Worm (Caenorhabditis elegans) whole organism, mixed stage, embryonic: Measurements from ENCODE around the gene F28A12.3.
A peak's percentile ranks its signal among the peaks of the same experiment; 100 is the strongest.

ENCODE experiments used
- M03D4.4 ChIP-seq: sonication (generic microtip); optimal IDR thresholded peaks from 2 replicates; lab custom pipeline; 2017; ENCODE audit warnings: mild to moderate bottlenecking, missing genetic modification characterization, missing compliant biosample characterization
- blmp-1 ChIP-seq: fragments of 150-350 bp; optimal IDR thresholded peaks from 2 replicates; lab custom pipeline; 2014; ENCODE audit warnings: missing biosample characterization, missing genetic modification characterization
- ceh-39 ChIP-seq: fragments of 150-350 bp; optimal IDR thresholded peaks from 2 replicates; lab custom pipeline; 2014; ENCODE audit warnings: missing biosample characterization, missing genetic modification characterization
- ceh-43 ChIP-seq: fragments of 200-800 bp; sonication (Bioruptor generic); optimal IDR thresholded peaks from 2 replicates; lab custom pipeline; 2018; ENCODE audit warnings: mild to moderate bottlenecking, missing genetic modification characterization, moderate library complexity, missing compliant biosample characterization
- ces-1 ChIP-seq: fragments of 150-350 bp; optimal IDR thresholded peaks from 2 replicates; lab custom pipeline; 2014; ENCODE audit warnings: missing biosample characterization, missing genetic modification reagents, missing genetic modification characterization
- cnd-1 ChIP-seq: fragments of 200-800 bp; sonication (Bioruptor generic); optimal IDR thresholded peaks from 2 replicates; lab custom pipeline; 2018; ENCODE audit warnings: mild to moderate bottlenecking, missing genetic modification characterization, missing compliant biosample characterization
- drap-1 ChIP-seq: fragments of 200-800 bp; sonication (Bioruptor generic); optimal IDR thresholded peaks from 3 replicates; lab custom pipeline; 2018; ENCODE audit warnings: mild to moderate bottlenecking, missing genetic modification characterization, missing compliant biosample characterization
- elt-1 ChIP-seq: sonication (generic microtip); optimal IDR thresholded peaks from 2 replicates; lab custom pipeline; 2017; ENCODE audit warnings: missing genetic modification characterization, mild to moderate bottlenecking, missing compliant biosample characterization, antibody characterized with exemption, moderate library complexity, borderline replicate concordance; ENCODE audit not compliant: insufficient read depth
- elt-3 ChIP-seq: fragments of 150-350 bp; optimal IDR thresholded peaks from 2 replicates; lab custom pipeline; 2014; ENCODE audit warnings: missing biosample characterization, missing genetic modification characterization
- flh-1 ChIP-seq: fragments of 200-800 bp; sonication (Bioruptor generic); optimal IDR thresholded peaks from 2 replicates; lab custom pipeline; 2018; ENCODE audit warnings: mild to moderate bottlenecking, missing genetic modification characterization, moderate library complexity, missing compliant biosample characterization
- ham-2 ChIP-seq: fragments of 200-800 bp; sonication (Bioruptor generic); optimal IDR thresholded peaks from 2 replicates; lab custom pipeline; 2018; ENCODE audit warnings: mild to moderate bottlenecking, missing genetic modification characterization, missing compliant biosample characterization
- hlh-1 ChIP-seq: fragments of 150-350 bp; optimal IDR thresholded peaks from 2 replicates; lab custom pipeline; 2014; ENCODE audit warnings: missing biosample characterization, missing genetic modification reagents, missing genetic modification characterization
- lin-13 ChIP-seq: fragments of 150-350 bp; optimal IDR thresholded peaks from 2 replicates; lab custom pipeline; 2014; ENCODE audit warnings: missing biosample characterization, missing genetic modification characterization
- lsy-2 ChIP-seq: fragments of 150-350 bp; optimal IDR thresholded peaks from 2 replicates; lab custom pipeline; 2014; ENCODE audit warnings: missing biosample characterization, missing genetic modification characterization
- mab-5 ChIP-seq: fragments of 150-350 bp; optimal IDR thresholded peaks from 2 replicates; lab custom pipeline; 2014; ENCODE audit warnings: missing biosample characterization, missing genetic modification characterization
- mep-1 ChIP-seq: fragments of 150-350 bp; optimal IDR thresholded peaks from 2 replicates; lab custom pipeline; 2017; ENCODE audit warnings: missing biosample characterization, missing genetic modification reagents, missing genetic modification characterization, inconsistent platforms
- nhr-12 ChIP-seq: fragments of 150-350 bp; optimal IDR thresholded peaks from 2 replicates; lab custom pipeline; 2014; ENCODE audit warnings: missing biosample characterization, missing genetic modification characterization
- nhr-2 ChIP-seq: fragments of 150-350 bp; optimal IDR thresholded peaks from 2 replicates; lab custom pipeline; 2014; ENCODE audit warnings: missing biosample characterization, missing genetic modification characterization
- nhr-237 ChIP-seq: fragments of 150-350 bp; optimal IDR thresholded peaks from 2 replicates; lab custom pipeline; 2014; ENCODE audit warnings: missing biosample characterization, missing genetic modification characterization
- nhr-28 ChIP-seq: fragments of 150-350 bp; optimal IDR thresholded peaks from 2 replicates; lab custom pipeline; 2014; ENCODE audit warnings: missing biosample characterization, missing genetic modification characterization
- nhr-76 ChIP-seq: sonication (generic microtip); optimal IDR thresholded peaks from 2 replicates; lab custom pipeline; 2017; ENCODE audit warnings: missing biosample characterization, missing genetic modification characterization
- sem-2 ChIP-seq: fragments of 200-800 bp; sonication (Bioruptor generic); optimal IDR thresholded peaks from 2 replicates; lab custom pipeline; 2018; ENCODE audit warnings: mild to moderate bottlenecking, missing genetic modification characterization, missing compliant biosample characterization
- snpc-4 ChIP-seq: fragments of 150-350 bp; optimal IDR thresholded peaks from 2 replicates; lab custom pipeline; 2014; ENCODE audit warnings: missing biosample characterization, missing genetic modification characterization
- sptf-1 ChIP-seq: sonication (generic microtip); optimal IDR thresholded peaks from 2 replicates; lab custom pipeline; 2017; ENCODE audit warnings: mild to moderate bottlenecking, missing genetic modification characterization, moderate library complexity, missing compliant biosample characterization
- tbx-8 ChIP-seq: fragments of 200-800 bp; sonication (Bioruptor generic); optimal IDR thresholded peaks from 2 replicates; lab custom pipeline; 2018; ENCODE audit warnings: mild to moderate bottlenecking, missing genetic modification characterization, moderate library complexity, missing compliant biosample characterization
- unc-120 ChIP-seq: sonication (generic microtip); optimal IDR thresholded peaks from 2 replicates; lab custom pipeline; 2017; ENCODE audit warnings: missing genetic modification characterization, missing compliant biosample characterization; ENCODE audit not compliant: poor library complexity, severe bottlenecking
- unc-39 ChIP-seq: fragments of 150-350 bp; optimal IDR thresholded peaks from 2 replicates; lab custom pipeline; 2014; ENCODE audit warnings: missing biosample characterization, missing genetic modification characterization
- unc-62 ChIP-seq: fragments of 150-350 bp; optimal IDR thresholded peaks from 2 replicates; lab custom pipeline; 2014; ENCODE audit warnings: missing biosample characterization, missing genetic modification reagents, missing genetic modification characterization
- zip-8 ChIP-seq: fragments of 150-350 bp; optimal IDR thresholded peaks from 2 replicates; lab custom pipeline; 2014; ENCODE audit warnings: missing biosample characterization, missing genetic modification characterization
- ztf-11 ChIP-seq: fragments of 150-350 bp; optimal IDR thresholded peaks from 2 replicates; lab custom pipeline; 2014; ENCODE audit warnings: missing biosample characterization, missing genetic modification characterization

Gene F28A12.3

ce11 chrV:8677193-8677592, 36.0 kb upstream of the F28A12.3 start, which contains the start of gene ZC190.6:
Gene ZC190.6 (minus strand): TSS chrV:8677293.
- TF ChIP-seq sptf-1 (tag; lab: Kevin White, UChicago) (no peak), unc-62 (no peak), elt-3 (tag; lab: Kevin White, UChicago) (no peak), nhr-12 (no peak), M03D4.4 (tag; lab: Kevin White, UChicago) (no peak), ceh-43 (GFP tag; lab: Kevin White, UChicago) (no peak), nhr-76 (tag; lab: Kevin White, UChicago) (no peak)
- TF ChIP-seq, all 35 proteins: peak for 0

ce11 chrV:8673498-8673897, 32.3 kb upstream of the F28A12.3 start, which contains the start of gene ZC190.5:
Gene ZC190.5 (minus strand): TSS chrV:8673598.
- no peak for TF ChIP-seq M03D4.4 (tag; lab: Kevin White, UChicago)
- no peak for TF ChIP-seq ceh-39
- TF ChIP-seq nhr-2 (tag; lab: Kevin White, UChicago), result no peak
- TF ChIP-seq unc-39 (tag; lab: Kevin White, UChicago), result no peak
- no peak for TF ChIP-seq unc-120
- TF ChIP-seq nhr-12, result no peak
- no peak for TF ChIP-seq lin-13 (tag; lab: Kevin White, UChicago)
- no peak for TF ChIP-seq elt-1 (tag; lab: Kevin White, UChicago)
- no peak for TF ChIP-seq ztf-11 (tag; lab: Kevin White, UChicago)
- no peak for TF ChIP-seq drap-1
- TF ChIP-seq cnd-1 (tag; lab: Kevin White, UChicago), result no peak
- TF ChIP-seq flh-1 (GFP tag; lab: Kevin White, UChicago), result no peak
- TF ChIP-seq zip-8 (tag; lab: Kevin White, UChicago), result no peak
- TF ChIP-seq ces-1 (GFP tag; lab: Kevin White, UChicago), result no peak
- no peak for TF ChIP-seq tbx-8 (GFP tag; lab: Kevin White, UChicago)
- TF ChIP-seq sem-2 (GFP tag; lab: Kevin White, UChicago), result no peak
- no peak for TF ChIP-seq nhr-28
- TF ChIP-seq, all 35 proteins: peak for 0

ce11 chrV:8671568-8672123, 30.5 kb upstream of the F28A12.3 start:
- no peak for TF ChIP-seq cnd-1 (tag; lab: Kevin White, UChicago)
- TF ChIP-seq mab-5 (tag; lab: Kevin White, UChicago), result no peak
- TF ChIP-seq snpc-4, result no peak
- no peak for TF ChIP-seq ham-2 (GFP tag; lab: Kevin White, UChicago)
- TF ChIP-seq ztf-11 (tag; lab: Kevin White, UChicago), result no peak
- no peak for TF ChIP-seq mep-1 (tag; lab: Kevin White, UChicago)
- TF ChIP-seq unc-39 (tag; lab: Kevin White, UChicago), result no peak
- no peak for TF ChIP-seq ceh-39
- no peak for TF ChIP-seq blmp-1
- TF ChIP-seq elt-1 (tag; lab: Kevin White, UChicago), result no peak
- TF ChIP-seq nhr-12, result no peak
- TF ChIP-seq nhr-76 (tag; lab: Kevin White, UChicago), result no peak
- TF ChIP-seq flh-1 (GFP tag; lab: Kevin White, UChicago), result no peak
- TF ChIP-seq nhr-2 (tag; lab: Kevin White, UChicago), result no peak
- no peak for TF ChIP-seq lin-13 (tag; lab: Kevin White, UChicago)
- TF ChIP-seq ces-1 (GFP tag; lab: Kevin White, UChicago), result no peak
- no peak for TF ChIP-seq unc-120
- no peak for TF ChIP-seq drap-1
- no peak for TF ChIP-seq hlh-1 (tag; lab: Kevin White, UChicago)

ce11 chrV:8670759-8671158, 29.6 kb upstream of the F28A12.3 start:
- no peak for TF ChIP-seq nhr-237 (tag; lab: Kevin White, UChicago)
- no peak for TF ChIP-seq lsy-2 (tag; lab: Kevin White, UChicago)

- TF ChIP-seq nhr-12, result no peak
- TF ChIP-seq blmp-1, result peak; percentile 50
Measured at ce11 chrV:8668224-8668623, 27.1 kb upstream of the F28A12.3 start.
